Fruit fly (Drosophila melanogaster): ENCODE measurements around the gene RpS14b.
A peak's percentile ranks its signal among the peaks of the same experiment; 100 is the strongest.

Gene RpS14b

dm6 chrX:7911983-7912630, 22.6 kb upstream of the RpS14b start, which contains the start of gene snz (continued):
- TF ChIP-seq CG8290 (GFP tag; optimal IDR thresholded peaks at IDR 0.05) (no peak), CG8290 (tag; optimal IDR thresholded peaks at IDR 0.05) (no peak), Myb (GFP tag; optimal IDR thresholded peaks at IDR 0.05) (peak; percentile 88), unc-4 (GFP tag; IDR thresholded peaks at IDR 0.05; ENCODE audit: partially characterized antibody) (peak; percentile 74), her (GFP tag; optimal IDR thresholded peaks at IDR 0.05) (no peak), CTCF (GFP tag; optimal IDR thresholded peaks at IDR 0.05) (no peak), CG13296 (GFP tag; optimal IDR thresholded peaks at IDR 0.05) (no peak), pros (GFP tag; optimal IDR thresholded peaks at IDR 0.05) (no peak), sr (GFP tag; IDR thresholded peaks at IDR 0.05) (no peak), CG17385 (GFP tag; optimal IDR thresholded peaks at IDR 0.05) (peak; percentile 1), CG12391 (tag; optimal IDR thresholded peaks at IDR 0.05) (no peak), cg (GFP tag; optimal IDR thresholded peaks at IDR 0.05) (peak; percentile 8), hkb (optimal IDR thresholded peaks at IDR 0.05) (no peak), hkb (GFP tag; IDR thresholded peaks at IDR 0.05) (no peak), CG16813 (GFP tag; IDR thresholded peaks at IDR 0.05; ENCODE audit: partially characterized antibody) (peak; percentile 71), dmrt11E (tag; optimal IDR thresholded peaks at IDR 0.05) (no peak), ewg (GFP tag; optimal IDR thresholded peaks at IDR 0.05) (peak; percentile 86), bsh (GFP tag; optimal IDR thresholded peaks at IDR 0.05) (no peak), CG12769 (tag; optimal IDR thresholded peaks at IDR 0.05) (no peak), CG17186 (GFP tag; optimal IDR thresholded peaks at IDR 0.05) (peak; percentile 51), Elba2 (GFP tag; optimal IDR thresholded peaks at IDR 0.05) (peak; percentile 53), chinmo (GFP tag; IDR thresholded peaks at IDR 0.05; ENCODE audit: partially characterized antibody) (peak; percentile 81; the same call in 3 of the 4 replicates), pita (GFP tag; optimal IDR thresholded peaks at IDR 0.05) (no peak), pzg (GFP tag; optimal IDR thresholded peaks at IDR 0.05) (peak; percentile 57), scrt (GFP tag; optimal IDR thresholded peaks at IDR 0.05) (peak; percentile 87), CG7963 (GFP tag; IDR thresholded peaks at IDR 0.05; ENCODE audit: partially characterized antibody) (peak; percentile 58; the same call in 1 of the 3 replicates), peb (GFP tag; IDR thresholded peaks at IDR 0.05) (no peak), CG13894 (tag; optimal IDR thresholded peaks at IDR 0.05) (peak; percentile 65), Nf-YA (GFP tag; IDR thresholded peaks at IDR 0.05) (no peak)

dm6 chrX:7920081-7920688, 14.5 kb upstream of the RpS14b start, which contains the start of the genes hdm and Ykt6:
TSS of gene hdm (minus strand) at chrX:7920131.
TSS of gene Ykt6 (plus strand) at chrX:7920409.
- TF ChIP-seq CG18599 (GFP tag; optimal IDR thresholded peaks at IDR 0.05) (peak; percentile 73), Chrac-16 (GFP tag; optimal IDR thresholded peaks at IDR 0.05) (peak; percentile 74), Spps (tag; optimal IDR thresholded peaks at IDR 0.05) (peak; percentile 70), Abd-B (GFP tag; optimal IDR thresholded peaks at IDR 0.05) (no peak), CG15514 (GFP tag; optimal IDR thresholded peaks at IDR 0.05) (peak; percentile 82), ewg (GFP tag; optimal IDR thresholded peaks at IDR 0.05) (peak; percentile 85), cato (GFP tag; optimal IDR thresholded peaks at IDR 0.05; ENCODE audit: borderline replicate concordance) (peak; percentile 56), CG15601 (tag; optimal IDR thresholded peaks at IDR 0.05) (peak; percentile 66), Adf1 (GFP tag; IDR thresholded peaks at IDR 0.05) (peak; percentile 60), unpg (GFP tag; optimal IDR thresholded peaks at IDR 0.05) (no peak), Side (GFP tag; optimal IDR thresholded peaks at IDR 0.05) (peak; percentile 87), CG8359 (GFP tag; optimal IDR thresholded peaks at IDR 0.05; ENCODE audit: borderline replicate concordance) (peak; percentile 30), CG6765 (GFP tag; optimal IDR thresholded peaks at IDR 0.05) (peak; percentile 37), trh (GFP tag; optimal IDR thresholded peaks at IDR 0.05) (peak; percentile 34), CG11093 (GFP tag; IDR thresholded peaks at IDR 0.05) (peak; percentile 68), repo (GFP tag; optimal IDR thresholded peaks at IDR 0.05) (peak; percentile 52), CG17612 (GFP tag; IDR thresholded peaks at IDR 0.05) (peak; percentile 62), Hr39 (optimal IDR thresholded peaks at IDR 0.05) (no peak), nmo (GFP tag; optimal IDR thresholded peaks at IDR 0.05) (peak; percentile 78), CG17328 (GFP tag; IDR thresholded peaks at IDR 0.05) (peak; percentile 80), CG34422 (GFP tag; IDR thresholded peaks at IDR 0.05) (peak; percentile 86), CG10366 (GFP tag; IDR thresholded peaks at IDR 0.05) (peak; percentile 70)
